Worm (Caenorhabditis elegans) whole organism, L4/young adult: ENCODE data around the gene C39B5.6.

Experiments
- W03F9.2 ChIP-seq: fragments of 150-350 bp; optimal IDR thresholded peaks from 2 replicates; lab custom pipeline; 2014; ENCODE audit warnings: missing biosample characterization, missing genetic modification characterization
- dao-5 ChIP-seq: sonication (generic microtip); optimal IDR thresholded peaks from 2 replicates; lab custom pipeline; 2016; ENCODE audit warnings: missing genotype, missing genetic modification characterization, moderate library complexity, missing compliant biosample characterization
- him-1 ChIP-seq: sonication (generic microtip); optimal IDR thresholded peaks from 2 replicates; lab custom pipeline; 2016; ENCODE audit warnings: missing genotype, missing genetic modification reagents, missing genetic modification characterization, missing compliant biosample characterization

The C39B5.6 gene

ce11 chrIII:2224478-2224877 lies 26.7 kb downstream of the C39B5.6 start, which contains the start of gene fbxa-38:
Gene fbxa-38, plus strand, starts transcription at chrIII:2224672.
- TF ChIP-seq him-1 = no peak
- no peak for TF ChIP-seq W03F9.2 (tag; lab: Kevin White, UChicago)
- no peak for TF ChIP-seq dao-5

ce11 chrIII:2227407-2227806 lies 29.6 kb downstream of the C39B5.6 start, which contains the start of gene fbxa-62:
Gene fbxa-62, plus strand, starts transcription at chrIII:2227707.
- TF ChIP-seq W03F9.2 (tag; lab: Kevin White, UChicago) (no peak), him-1 (no peak), dao-5 (no peak)

- TF ChIP-seq him-1 = no peak
- TF ChIP-seq W03F9.2 (tag; lab: Kevin White, UChicago) = no peak
- TF ChIP-seq dao-5 = no peak
Measured at ce11 chrIII:2232360-2232759, 34.6 kb downstream of the C39B5.6 start, which contains the start of gene fbxa-47. Gene fbxa-47, minus strand, starts transcription at chrIII:2232460.

ce11 chrIII:2233399-2233798 lies 35.6 kb downstream of the C39B5.6 start:
- TF ChIP-seq W03F9.2 (tag; lab: Kevin White, UChicago) (no peak), him-1 (no peak), dao-5 (no peak)

- no peak for TF ChIP-seq W03F9.2 (tag; lab: Kevin White, UChicago)
- TF ChIP-seq dao-5 = no peak
Measured at ce11 chrIII:2234192-2234934, 36.6 kb downstream of the C39B5.6 start, which contains the start of gene C39B5.2. Gene C39B5.2, plus strand, starts transcription at chrIII:2234884.

ce11 chrIII:2239587-2240144 lies 41.9 kb downstream of the C39B5.6 start, which contains the start of gene C39B5.10:
Gene C39B5.10, minus strand, starts transcription at chrIII:2239637.
- TF ChIP-seq W03F9.2 (tag; lab: Kevin White, UChicago) = no peak

- TF ChIP-seq W03F9.2 (tag; lab: Kevin White, UChicago) = no peak
- TF ChIP-seq dao-5 = no peak
- no peak for TF ChIP-seq him-1
Measured at ce11 chrIII:2240471-2240870, 42.7 kb downstream of the C39B5.6 start, which contains the start of gene srz-56. Gene srz-56, plus strand, starts transcription at chrIII:2240771.

ce11 chrIII:2243617-2244016 lies 45.8 kb downstream of the C39B5.6 start:
- no peak for TF ChIP-seq him-1
- TF ChIP-seq dao-5 = no peak
- no peak for TF ChIP-seq W03F9.2 (tag; lab: Kevin White, UChicago)

ce11 chrIII:2245727-2246126 lies 47.9 kb downstream of the C39B5.6 start, which contains the start of gene srd-67:
Gene srd-67, minus strand, starts transcription at chrIII:2245827.
- TF ChIP-seq W03F9.2 (tag; lab: Kevin White, UChicago) (no peak), dao-5 (no peak), him-1 (no peak)

- TF ChIP-seq W03F9.2 (tag; lab: Kevin White, UChicago) (no peak), him-1 (no peak), dao-5 (no peak)
Measured at ce11 chrIII:2251348-2251747, 53.5 kb downstream of the C39B5.6 start, which contains the start of gene fbxa-7. Gene fbxa-7, minus strand, starts transcription at chrIII:2251448.

ce11 chrIII:2253027-2253499 lies 55.3 kb downstream of the C39B5.6 start, which contains the start of gene fbxa-73:
Gene fbxa-73, plus strand, starts transcription at chrIII:2253449.
- TF ChIP-seq dao-5 = no peak
- TF ChIP-seq W03F9.2 (tag; lab: Kevin White, UChicago) = no peak
- no peak for TF ChIP-seq him-1

ce11 chrIII:2255522-2255921 lies 57.7 kb downstream of the C39B5.6 start, which contains the start of gene fbxa-71:
Gene fbxa-71, plus strand, starts transcription at chrIII:2255822.
- TF ChIP-seq him-1 (no peak), W03F9.2 (tag; lab: Kevin White, UChicago) (no peak), dao-5 (no peak)
